Worm (Caenorhabditis elegans): ENCODE results near the gene dhc-4.

dhc-4 gene

ce11 chrIII:10986438-10986837 lies 16.7 kb downstream of the dhc-4 start:
- TF ChIP-seq blmp-1 (tag; optimal IDR thresholded peaks at IDR 0.05; ENCODE audit: insufficient read depth): peak; percentile 16

ce11 chrIII:10987561-10988184 lies 17.9 kb downstream of the dhc-4 start, which contains the start of gene col-94:
Gene col-94, minus strand, starts transcription at chrIII:10987873.
- TF ChIP-seq lin-11 (tag; optimal IDR thresholded peaks at IDR 0.05) (no peak), sma-3 (GFP tag; optimal IDR thresholded peaks at IDR 0.05) (no peak), ceh-82 (tag; optimal IDR thresholded peaks at IDR 0.05) (no peak), ama-1 (optimal IDR thresholded peaks at IDR 0.05) (peak; percentile 45), gmeb-1 (tag; optimal IDR thresholded peaks at IDR 0.05) (no peak), ztf-11 (tag; optimal IDR thresholded peaks at IDR 0.05) (no peak), nhr-237 (tag; optimal IDR thresholded peaks at IDR 0.05) (no peak), mdl-1 (tag; optimal IDR thresholded peaks at IDR 0.05) (no peak), snpc-4 (tag; optimal IDR thresholded peaks at IDR 0.05) (peak; percentile 6), blmp-1 (tag; optimal IDR thresholded peaks at IDR 0.05; ENCODE audit: insufficient read depth) (no peak), lsy-2 (tag; optimal IDR thresholded peaks at IDR 0.05) (no peak), lin-39 (tag; optimal IDR thresholded peaks at IDR 0.05) (no peak), R02D3.7 (tag; optimal IDR thresholded peaks at IDR 0.05) (no peak), ZK546.5 (tag; optimal IDR thresholded peaks at IDR 0.05) (no peak), dmd-4 (tag; optimal IDR thresholded peaks at IDR 0.05) (no peak), ztf-4 (tag; optimal IDR thresholded peaks at IDR 0.05) (no peak), nhr-6 (tag; optimal IDR thresholded peaks at IDR 0.05) (no peak), nhr-11 (tag; optimal IDR thresholded peaks at IDR 0.05) (no peak), peb-1 (tag; optimal IDR thresholded peaks at IDR 0.05) (no peak), unc-39 (tag; optimal IDR thresholded peaks at IDR 0.05) (no peak), nhr-77 (tag; optimal IDR thresholded peaks at IDR 0.05) (no peak), fos-1 (tag; optimal IDR thresholded peaks at IDR 0.05) (peak; percentile 0), nhr-129 (tag; optimal IDR thresholded peaks at IDR 0.05) (no peak), zag-1 (tag; optimal IDR thresholded peaks at IDR 0.05) (no peak), nhr-25 (tag; optimal IDR thresholded peaks at IDR 0.05) (peak; percentile 39), crh-2 (tag; optimal IDR thresholded peaks at IDR 0.05) (peak; percentile 27), mbf-1 (tag; optimal IDR thresholded peaks at IDR 0.05) (no peak), lin-13 (GFP tag; optimal IDR thresholded peaks at IDR 0.05) (no peak), nhr-23 (tag; optimal IDR thresholded peaks at IDR 0.05) (no peak), elt-1 (tag; optimal IDR thresholded peaks at IDR 0.05) (no peak), ceh-16 (tag; optimal IDR thresholded peaks at IDR 0.05) (no peak)

ce11 chrIII:10989491-10990032 lies 19.8 kb downstream of the dhc-4 start:
- TF ChIP-seq nhr-23 (tag; optimal IDR thresholded peaks at IDR 0.05) (no peak), nhr-21 (tag; optimal IDR thresholded peaks at IDR 0.05) (peak; percentile 98), aly-2 (tag; optimal IDR thresholded peaks at IDR 0.05) (peak; percentile 86), lin-11 (tag; optimal IDR thresholded peaks at IDR 0.05) (peak; percentile 83), nhr-25 (tag; optimal IDR thresholded peaks at IDR 0.05) (peak; percentile 94), nhr-6 (tag; optimal IDR thresholded peaks at IDR 0.05) (peak; percentile 96), ztf-4 (tag; optimal IDR thresholded peaks at IDR 0.05) (peak; percentile 95), egl-27 (tag; optimal IDR thresholded peaks at IDR 0.05) (peak; percentile 93), snpc-4 (tag; optimal IDR thresholded peaks at IDR 0.05) (peak; percentile 100), mdl-1 (tag; optimal IDR thresholded peaks at IDR 0.05) (peak; percentile 66 to 74), Y55F3AM.14 (GFP tag; optimal IDR thresholded peaks at IDR 0.05) (peak; percentile 93), nhr-12 (tag; optimal IDR thresholded peaks at IDR 0.05) (peak; percentile 51), ztf-1 (GFP tag; conservative IDR thresholded peaks at IDR 0.05) (0 out of 2 replicates have a peak, but pooled peaks have one; percentile 53), sem-4 (tag; optimal IDR thresholded peaks at IDR 0.05) (peak; percentile 97), unc-39 (tag; optimal IDR thresholded peaks at IDR 0.05) (no peak), ceh-82 (tag; optimal IDR thresholded peaks at IDR 0.05) (peak; percentile 86), sma-3 (GFP tag; optimal IDR thresholded peaks at IDR 0.05) (peak; percentile 95), alr-1 (tag; optimal IDR thresholded peaks at IDR 0.05) (no peak), ZK546.5 (tag; optimal IDR thresholded peaks at IDR 0.05) (peak; percentile 47), nhr-237 (tag; optimal IDR thresholded peaks at IDR 0.05) (peak; percentile 86), lin-39 (tag; optimal IDR thresholded peaks at IDR 0.05) (no peak), mbf-1 (tag; optimal IDR thresholded peaks at IDR 0.05) (peak; percentile 36), nhr-129 (tag; optimal IDR thresholded peaks at IDR 0.05) (peak; percentile 95), nhr-11 (tag; optimal IDR thresholded peaks at IDR 0.05) (peak; percentile 52), C34F6.9 (tag; optimal IDR thresholded peaks at IDR 0.05) (peak; percentile 93), elt-1 (tag; optimal IDR thresholded peaks at IDR 0.05) (no peak), zag-1 (tag; optimal IDR thresholded peaks at IDR 0.05) (peak; percentile 89), unc-62 (GFP tag; optimal IDR thresholded peaks at IDR 0.05) (no peak), nhr-77 (tag; optimal IDR thresholded peaks at IDR 0.05) (peak; percentile 81), peb-1 (tag; optimal IDR thresholded peaks at IDR 0.05) (no peak), elt-3 (tag; optimal IDR thresholded peaks at IDR 0.05) (no peak), crh-2 (tag; optimal IDR thresholded peaks at IDR 0.05) (peak; percentile 98), lsy-2 (tag; optimal IDR thresholded peaks at IDR 0.05) (peak; percentile 93 to 94), unc-55 (GFP tag; optimal IDR thresholded peaks at IDR 0.05) (peak; percentile 92), nhr-10 (tag; optimal IDR thresholded peaks at IDR 0.05) (peak; percentile 93), sma-9 (GFP tag; optimal IDR thresholded peaks at IDR 0.05) (peak; percentile 98), sma-9 (tag; optimal IDR thresholded peaks at IDR 0.05) (no peak), R02D3.7 (tag; optimal IDR thresholded peaks at IDR 0.05) (peak; percentile 38)
